Worm (Caenorhabditis elegans) whole organism, L4 larva: ENCODE data around the gene daf-14.

Source experiments
- D1046.2 ChIP-seq: fragments of 200-800 bp; sonication (Bioruptor generic); IDR thresholded peaks from 2 replicates; pipeline ENCODE4 v1.3.6; 2022; ENCODE audit warnings: missing genetic modification characterization, missing compliant biosample characterization
- F26F4.8 ChIP-seq: fragments of 200-800 bp; sonication (Bioruptor generic); conservative IDR thresholded peaks from 2 replicates; pipeline ENCODE4 v1.3.6; 2022; ENCODE audit warnings: missing genetic modification characterization, missing compliant biosample characterization
- F37D6.2 ChIP-seq: sonication (generic microtip); optimal IDR thresholded peaks from 2 replicates; lab custom pipeline; 2016; ENCODE audit warnings: mild to moderate bottlenecking, missing genetic modification characterization, missing compliant biosample characterization
- T20F7.1 ChIP-seq: fragments of 200-800 bp; sonication (Bioruptor generic); optimal IDR thresholded peaks from 2 replicates; lab custom pipeline; 2018; ENCODE audit warnings: mild to moderate bottlenecking, missing genetic modification characterization, missing compliant biosample characterization
- T26A8.4 ChIP-seq: fragments of 200-800 bp; sonication (Bioruptor generic); IDR thresholded peaks from 2 replicates; pipeline ENCODE4 v1.3.6; 2022; ENCODE audit warnings: missing genetic modification characterization, missing compliant biosample characterization
- Y48G9A.11 ChIP-seq: fragments of 200-800 bp; sonication (Bioruptor generic); IDR thresholded peaks from 2 replicates; pipeline ENCODE4 v1.3.6; 2022; ENCODE audit warnings: missing genetic modification reagents, missing genetic modification characterization, missing compliant biosample characterization
- Y5F2A.4 ChIP-seq: fragments of 200-800 bp; sonication (Bioruptor generic); optimal IDR thresholded peaks from 2 replicates; lab custom pipeline; 2018; ENCODE audit warnings: mild to moderate bottlenecking, missing genetic modification characterization, missing compliant biosample characterization
- ama-1 ChIP-seq: fragments of 150-350 bp; optimal IDR thresholded peaks from 2 replicates; lab custom pipeline; 2014; ENCODE audit warnings: inconsistent platforms, mixed read lengths
- ceh-28 ChIP-seq: fragments of 150-350 bp; optimal IDR thresholded peaks from 2 replicates; lab custom pipeline; 2014; ENCODE audit warnings: missing biosample characterization, missing genetic modification reagents, missing genetic modification characterization
- ceh-32 ChIP-seq: sonication (generic microtip); optimal IDR thresholded peaks from 2 replicates; lab custom pipeline; 2016; ENCODE audit warnings: mild to moderate bottlenecking, missing genetic modification characterization, missing compliant biosample characterization; ENCODE audit not compliant: poor library complexity
- ctbp-1 ChIP-seq: fragments of 200-800 bp; sonication (Bioruptor generic); IDR thresholded peaks from 2 replicates; pipeline ENCODE4 v1.3.6; 2022; ENCODE audit warnings: missing genetic modification reagents, missing genetic modification characterization, missing compliant biosample characterization
- daf-16 ChIP-seq, 3 experiments: sonication (generic microtip); optimal IDR thresholded peaks; 2 replicates each; lab custom pipeline; 2016 to 2017; ENCODE audit warnings: missing genetic modification characterization in 3 of 3, missing genetic modification reagents in 3 of 3, mild to moderate bottlenecking in 2 of 3, missing compliant biosample characterization in 2 of 3, missing biosample characterization in 1 of 3, moderate library complexity in 1 of 3
- daf-19 ChIP-seq: fragments of 200-800 bp; sonication (Bioruptor generic); conservative IDR thresholded peaks from 2 replicates; pipeline ENCODE4 v1.3.6; 2022; ENCODE audit warnings: missing genetic modification characterization, missing compliant biosample characterization
- dmd-6 ChIP-seq: fragments of 200-800 bp; sonication (Bioruptor generic); IDR thresholded peaks from 2 replicates; pipeline ENCODE4 v1.3.6; 2022; ENCODE audit warnings: missing genetic modification reagents, missing genetic modification characterization, missing compliant biosample characterization
- duxl-1 ChIP-seq: sonication (generic microtip); optimal IDR thresholded peaks from 2 replicates; lab custom pipeline; 2016; ENCODE audit warnings: mild to moderate bottlenecking, missing genetic modification characterization, moderate library complexity, missing compliant biosample characterization; ENCODE audit not compliant: poor library complexity
- dve-1 ChIP-seq: sonication (generic microtip); optimal IDR thresholded peaks from 2 replicates; lab custom pipeline; 2017; ENCODE audit warnings: antibody characterized with exemption, mild to moderate bottlenecking, missing genetic modification characterization, missing compliant biosample characterization; ENCODE audit not compliant: insufficient read depth
- fos-1 ChIP-seq: fragments of 150-350 bp; optimal IDR thresholded peaks from 2 replicates; lab custom pipeline; 2014; ENCODE audit warnings: missing biosample characterization, missing genetic modification characterization
- gei-8 ChIP-seq: fragments of 200-800 bp; sonication (Bioruptor generic); optimal IDR thresholded peaks from 2 replicates; lab custom pipeline; 2018; ENCODE audit warnings: mild to moderate bottlenecking, missing genetic modification characterization, missing compliant biosample characterization
- hlh-30 ChIP-seq: sonication (generic microtip); optimal IDR thresholded peaks from 2 replicates; lab custom pipeline; 2017; ENCODE audit warnings: antibody characterized with exemption, mild to moderate bottlenecking, missing genetic modification characterization, missing compliant biosample characterization; ENCODE audit not compliant: insufficient read depth
- lin-1 ChIP-seq: fragments of 200-800 bp; sonication (Bioruptor generic); IDR thresholded peaks from 2 replicates; pipeline ENCODE4 v1.3.6; 2022; ENCODE audit warnings: missing genetic modification reagents, missing genetic modification characterization, missing compliant biosample characterization
- lin-13 ChIP-seq: fragments of 150-350 bp; optimal IDR thresholded peaks from 2 replicates; lab custom pipeline; 2014; ENCODE audit warnings: missing biosample characterization, missing genetic modification reagents, missing genetic modification characterization
- lin-29 ChIP-seq: fragments of 200-800 bp; sonication (Bioruptor generic); IDR thresholded peaks from 2 replicates; pipeline ENCODE4 v1.3.6; 2022; ENCODE audit warnings: missing genetic modification reagents, missing genetic modification characterization, missing compliant biosample characterization
- lir-3 ChIP-seq: sonication (generic microtip); optimal IDR thresholded peaks from 2 replicates; lab custom pipeline; 2016; ENCODE audit warnings: mild to moderate bottlenecking, missing genetic modification characterization, missing compliant biosample characterization
- madf-5 ChIP-seq, 2 experiments: fragments of 200-800 bp; sonication (Bioruptor generic); IDR thresholded peaks; 2 replicates each; pipeline ENCODE4 v1.3.6; 2022; ENCODE audit warnings: missing compliant biosample characterization in 2 of 2, missing genetic modification characterization in 2 of 2
- mes-2 ChIP-seq: sonication (generic microtip); optimal IDR thresholded peaks from 2 replicates; lab custom pipeline; 2016; ENCODE audit warnings: missing genotype, mild to moderate bottlenecking, missing genetic modification characterization, missing compliant biosample characterization; ENCODE audit not compliant: poor library complexity, severe bottlenecking
- mxl-3 ChIP-seq: fragments of 200-800 bp; sonication (Bioruptor generic); optimal IDR thresholded peaks from 2 replicates; lab custom pipeline; 2018; ENCODE audit warnings: mild to moderate bottlenecking, missing genetic modification characterization, missing compliant biosample characterization
- nhr-10 ChIP-seq: fragments of 150-350 bp; optimal IDR thresholded peaks from 2 replicates; lab custom pipeline; 2014; ENCODE audit warnings: missing biosample characterization, missing genetic modification characterization
- nhr-102 ChIP-seq: sonication (generic microtip); optimal IDR thresholded peaks from 2 replicates; lab custom pipeline; 2016; ENCODE audit warnings: mild to moderate bottlenecking, missing genetic modification characterization, moderate library complexity, missing compliant biosample characterization
- nhr-111 ChIP-seq: fragments of 200-800 bp; sonication (Bioruptor generic); optimal IDR thresholded peaks from 2 replicates; lab custom pipeline; 2018; ENCODE audit warnings: mild to moderate bottlenecking, missing genetic modification characterization, missing compliant biosample characterization
- nhr-237 ChIP-seq: sonication (generic microtip); optimal IDR thresholded peaks from 2 replicates; lab custom pipeline; 2017; ENCODE audit warnings: missing biosample characterization, missing genetic modification characterization
- nhr-25 ChIP-seq: sonication (generic microtip); optimal IDR thresholded peaks from 2 replicates; lab custom pipeline; 2017; ENCODE audit warnings: missing genetic modification characterization, mild to moderate bottlenecking, missing compliant biosample characterization, antibody characterized with exemption, moderate library complexity, borderline replicate concordance; ENCODE audit not compliant: insufficient read depth
- pqm-1 ChIP-seq: sonication (generic microtip); optimal IDR thresholded peaks from 2 replicates; lab custom pipeline; 2017; ENCODE audit warnings: missing biosample characterization, missing genetic modification characterization
- rbr-2 ChIP-seq: sonication (generic microtip); optimal IDR thresholded peaks from 2 replicates; lab custom pipeline; 2016; ENCODE audit warnings: missing genotype, missing genetic modification characterization, missing compliant biosample characterization
- set-16 ChIP-seq: fragments of 200-800 bp; sonication (Bioruptor generic); IDR thresholded peaks from 2 replicates; pipeline ENCODE4 v1.3.6; 2022; ENCODE audit warnings: missing genetic modification reagents, missing genetic modification characterization, missing compliant biosample characterization
- tag-97 ChIP-seq: fragments of 200-800 bp; sonication (Bioruptor generic); IDR thresholded peaks from 2 replicates; pipeline ENCODE4 v1.3.6; 2022; ENCODE audit warnings: missing genetic modification characterization, missing compliant biosample characterization
- tra-1 ChIP-seq: fragments of 200-800 bp; sonication (Bioruptor generic); IDR thresholded peaks from 2 replicates; pipeline ENCODE4 v1.3.6; 2022; ENCODE audit warnings: missing genetic modification reagents, missing genetic modification characterization, missing compliant biosample characterization
- unc-62 ChIP-seq, 3 experiments: fragments of 150-350 bp in 1 of 3; sonication (generic microtip); optimal IDR thresholded peaks in 2 of 3; peaks in 1 of 3; 1 replicate in 1 of 3; 2 replicates in 2 of 3; lab custom pipeline; 2014 to 2017; ENCODE audit warnings: missing biosample characterization in 3 of 3, missing genetic modification characterization in 3 of 3, missing genetic modification reagents in 3 of 3, missing genotype in 1 of 3
- vab-7 ChIP-seq: fragments of 200-800 bp; sonication (Bioruptor generic); IDR thresholded peaks from 2 replicates; pipeline ENCODE4 v1.3.6; 2022; ENCODE audit warnings: missing genetic modification reagents, missing genetic modification characterization, missing compliant biosample characterization
- zag-1 ChIP-seq: fragments of 150-350 bp; optimal IDR thresholded peaks from 2 replicates; lab custom pipeline; 2014; ENCODE audit warnings: missing biosample characterization, missing genetic modification characterization
- zfp-3 ChIP-seq: fragments of 200-800 bp; sonication (Bioruptor generic); conservative IDR thresholded peaks from 2 replicates; pipeline ENCODE4 v1.3.6; 2022; ENCODE audit warnings: missing genetic modification reagents, missing genetic modification characterization, missing compliant biosample characterization
- zip-2 ChIP-seq: fragments of 150-350 bp; optimal IDR thresholded peaks from 2 replicates; lab custom pipeline; 2014; ENCODE audit warnings: missing biosample characterization, missing genetic modification characterization
- ztf-11 ChIP-seq: fragments of 150-350 bp; optimal IDR thresholded peaks from 2 replicates; lab custom pipeline; 2014; ENCODE audit warnings: missing biosample characterization, missing genetic modification characterization

daf-14 gene

ce11 chrIV:10252350-10252792 lies 1.9 kb downstream of the daf-14 start (continued):
- no peak for TF ChIP-seq madf-5 (GFP tag; IDR thresholded peaks at IDR 0.05; lab: Robert Waterston, UW)
- TF ChIP-seq daf-19 (GFP tag; lab: Robert Waterston, UW), result no peak
- no peak for TF ChIP-seq F26F4.8 (GFP tag; lab: Robert Waterston, UW)
- no peak for TF ChIP-seq lin-29 (GFP tag; lab: Robert Waterston, UW)
- peak; percentile 79 for TF ChIP-seq nhr-10
- TF ChIP-seq rbr-2 (tag; lab: Kevin White, UChicago), result peak; percentile 91
- TF ChIP-seq mxl-3 (GFP tag; lab: Kevin White, UChicago), result peak; percentile 84
- TF ChIP-seq duxl-1 (tag; lab: Kevin White, UChicago), result peak; percentile 17
- TF ChIP-seq ama-1, result no peak
- TF ChIP-seq T20F7.1 (GFP tag; lab: Kevin White, UChicago), result peak; percentile 80
- peak; percentile 90 for TF ChIP-seq set-16 (GFP tag; lab: Robert Waterston, UW)
- peak; percentile 73 for TF ChIP-seq gei-8
- no peak for TF ChIP-seq ceh-32 (tag; lab: Kevin White, UChicago)
- no peak for TF ChIP-seq tag-97 (GFP tag; lab: Robert Waterston, UW)
- TF ChIP-seq mes-2 (tag; lab: Kevin White, UChicago), result peak; percentile 70
- no peak for TF ChIP-seq Y48G9A.11 (GFP tag; lab: Robert Waterston, UW)
- peak; percentile 77 for TF ChIP-seq F37D6.2 (tag; lab: Kevin White, UChicago)
- peak; percentile 93 for TF ChIP-seq tra-1
- no peak for TF ChIP-seq nhr-111 (GFP tag; lab: Kevin White, UChicago)
- TF ChIP-seq zag-1, result peak; percentile 36
- no peak for TF ChIP-seq Y5F2A.4 (GFP tag; lab: Kevin White, UChicago)
- TF ChIP-seq lir-3 (tag; lab: Kevin White, UChicago), result no peak
- TF ChIP-seq ceh-28 (tag; lab: Kevin White, UChicago), result no peak

ce11 chrIV:10252886-10253639 lies 2.6 kb downstream of the daf-14 start:
- TF ChIP-seq daf-16 (GFP tag; optimal IDR thresholded peaks at IDR 0.05; lab: Kevin White, UChicago) (no peak), daf-16 (tag; optimal IDR thresholded peaks at IDR 0.05; lab: Kevin White, UChicago) (peak; percentile 23), nhr-25 (tag; lab: Kevin White, UChicago) (no peak), T20F7.1 (GFP tag; lab: Kevin White, UChicago) (no peak), vab-7 (GFP tag; lab: Robert Waterston, UW) (no peak), fos-1 (tag; lab: Kevin White, UChicago) (no peak), lin-13 (no peak), T26A8.4 (GFP tag; lab: Robert Waterston, UW) (0 out of 2 replicates have a peak, but pooled peaks have one; percentile 17), nhr-237 (tag; lab: Kevin White, UChicago) (no peak), ctbp-1 (GFP tag; lab: Robert Waterston, UW) (no peak), pqm-1 (peak; percentile 9), dmd-6 (GFP tag; lab: Robert Waterston, UW) (peak; percentile 45), dve-1 (tag; lab: Kevin White, UChicago) (peak; percentile 39), unc-62 (GFP tag; optimal IDR thresholded peaks at IDR 0.05 in 1 of 2; lab: Kevin White, UChicago) (peak in 1 of 2 experiments; percentile 43), unc-62 (tag; optimal IDR thresholded peaks at IDR 0.05; lab: Kevin White, UChicago) (no peak), nhr-102 (no peak), zfp-3 (no peak), ama-1 (no peak), zip-2 (tag; lab: Kevin White, UChicago) (no peak), ztf-11 (no peak), hlh-30 (tag; lab: Kevin White, UChicago) (no peak), gei-8 (no peak), nhr-111 (GFP tag; lab: Kevin White, UChicago) (no peak), lin-1 (GFP tag; lab: Robert Waterston, UW) (no peak), lir-3 (tag; lab: Kevin White, UChicago) (no peak), D1046.2 (GFP tag; lab: Robert Waterston, UW) (no peak)
